Worm (Caenorhabditis elegans) whole organism, late embryonic: ENCODE measurements around the gene sre-34.

ENCODE experiments used
- K02D7.2 ChIP-seq: sonication (generic microtip); optimal IDR thresholded peaks from 2 replicates; lab custom pipeline; 2017; ENCODE audit warnings: mild to moderate bottlenecking, missing genetic modification characterization, missing compliant biosample characterization
- T23F11.4 ChIP-seq: fragments of 200-800 bp; sonication (Bioruptor generic); optimal IDR thresholded peaks from 2 replicates; lab custom pipeline; 2018; ENCODE audit warnings: mild to moderate bottlenecking, missing genetic modification characterization, missing compliant biosample characterization
- Y22D7AL.16 ChIP-seq: sonication (generic microtip); optimal IDR thresholded peaks from 2 replicates; lab custom pipeline; 2016; ENCODE audit warnings: missing genetic modification characterization, missing compliant biosample characterization
- ama-1 ChIP-seq: fragments of 150-350 bp; optimal IDR thresholded peaks from 2 replicates; lab custom pipeline; 2014
- ceh-18 ChIP-seq: sonication (generic microtip); optimal IDR thresholded peaks from 2 replicates; lab custom pipeline; 2016; ENCODE audit warnings: missing genetic modification characterization, missing compliant biosample characterization
- ceh-22 ChIP-seq: sonication (generic microtip); optimal IDR thresholded peaks from 2 replicates; lab custom pipeline; 2017; ENCODE audit warnings: missing biosample characterization, missing genetic modification characterization
- ceh-24 ChIP-seq: sonication (generic microtip); optimal IDR thresholded peaks from 2 replicates; lab custom pipeline; 2016; ENCODE audit warnings: mild to moderate bottlenecking, missing genetic modification characterization, missing compliant biosample characterization
- ceh-30 ChIP-seq: fragments of 150-350 bp; optimal IDR thresholded peaks from 2 replicates; lab custom pipeline; 2014; ENCODE audit warnings: missing biosample characterization, missing genetic modification characterization
- ceh-31 ChIP-seq: sonication (generic microtip); optimal IDR thresholded peaks from 2 replicates; lab custom pipeline; 2016; ENCODE audit warnings: missing genetic modification characterization, missing compliant biosample characterization
- ceh-34 ChIP-seq: sonication (generic microtip); optimal IDR thresholded peaks from 2 replicates; lab custom pipeline; 2016; ENCODE audit warnings: mild to moderate bottlenecking, missing genetic modification characterization, missing compliant biosample characterization
- ceh-48 ChIP-seq: sonication (generic microtip); optimal IDR thresholded peaks from 2 replicates; lab custom pipeline; 2016; ENCODE audit warnings: missing genetic modification characterization, inconsistent platforms, missing compliant biosample characterization
- ceh-9 ChIP-seq: sonication (generic microtip); optimal IDR thresholded peaks from 2 replicates; lab custom pipeline; 2016; ENCODE audit warnings: mild to moderate bottlenecking, missing genetic modification characterization, inconsistent platforms, missing compliant biosample characterization
- che-1 ChIP-seq: sonication (generic microtip); optimal IDR thresholded peaks from 2 replicates; lab custom pipeline; 2016; ENCODE audit warnings: mild to moderate bottlenecking, missing genetic modification characterization, missing compliant biosample characterization
- dmd-4 ChIP-seq: sonication (generic microtip); optimal IDR thresholded peaks from 2 replicates; lab custom pipeline; 2016; ENCODE audit warnings: borderline replicate concordance, missing genetic modification characterization, missing compliant biosample characterization
- ets-4 ChIP-seq: sonication (generic microtip); optimal IDR thresholded peaks from 2 replicates; lab custom pipeline; 2016; ENCODE audit warnings: missing genetic modification characterization, missing compliant biosample characterization
- eyg-1 ChIP-seq: sonication (generic microtip); optimal IDR thresholded peaks from 2 replicates; lab custom pipeline; 2016; ENCODE audit warnings: missing genotype, missing genetic modification characterization, missing compliant biosample characterization
- fkh-6 ChIP-seq: sonication (generic microtip); optimal IDR thresholded peaks from 2 replicates; lab custom pipeline; 2016; ENCODE audit warnings: missing genetic modification characterization, missing compliant biosample characterization
- hlh-8 ChIP-seq: sonication (generic microtip); optimal IDR thresholded peaks from 2 replicates; lab custom pipeline; 2016; ENCODE audit warnings: missing genotype, missing genetic modification characterization, missing compliant biosample characterization
- mec-3 ChIP-seq: sonication (generic microtip); optimal IDR thresholded peaks from 2 replicates; lab custom pipeline; 2016; ENCODE audit warnings: borderline replicate concordance, missing genetic modification characterization, missing compliant biosample characterization
- nfya-1 ChIP-seq: sonication (generic microtip); optimal IDR thresholded peaks from 2 replicates; lab custom pipeline; 2017; ENCODE audit warnings: missing genetic modification characterization, mild to moderate bottlenecking, missing compliant biosample characterization, antibody characterized with exemption, moderate library complexity
- nhr-11 ChIP-seq: fragments of 150-350 bp; optimal IDR thresholded peaks from 2 replicates; lab custom pipeline; 2014; ENCODE audit warnings: missing biosample characterization, missing genetic modification characterization
- nhr-232 ChIP-seq: sonication (generic microtip); optimal IDR thresholded peaks from 2 replicates; lab custom pipeline; 2016; ENCODE audit warnings: missing genetic modification characterization, missing compliant biosample characterization
- odd-2 ChIP-seq: sonication (generic microtip); optimal IDR thresholded peaks from 2 replicates; lab custom pipeline; 2017; ENCODE audit warnings: antibody characterized with exemption, mild to moderate bottlenecking, missing genetic modification characterization, missing compliant biosample characterization
- pag-3 ChIP-seq: sonication (generic microtip); optimal IDR thresholded peaks from 2 replicates; lab custom pipeline; 2016; ENCODE audit warnings: missing compliant biosample characterization, missing genetic modification characterization, borderline replicate concordance
- pax-1 ChIP-seq: fragments of 150-350 bp; optimal IDR thresholded peaks from 2 replicates; lab custom pipeline; 2014; ENCODE audit warnings: missing biosample characterization, missing genetic modification characterization
- pha-2 ChIP-seq: sonication (generic microtip); optimal IDR thresholded peaks from 2 replicates; lab custom pipeline; 2017; ENCODE audit warnings: mild to moderate bottlenecking, missing genetic modification characterization, missing compliant biosample characterization
- pqm-1 ChIP-seq: sonication (generic microtip); optimal IDR thresholded peaks from 2 replicates; lab custom pipeline; 2016; ENCODE audit warnings: missing genetic modification characterization, missing compliant biosample characterization
- pros-1 ChIP-seq: fragments of 150-350 bp; optimal IDR thresholded peaks from 2 replicates; lab custom pipeline; 2014; ENCODE audit warnings: missing biosample characterization, missing genetic modification reagents, missing genetic modification characterization
- ref-2 ChIP-seq: sonication (generic microtip); optimal IDR thresholded peaks from 2 replicates; lab custom pipeline; 2016; ENCODE audit warnings: missing genetic modification characterization, missing compliant biosample characterization
- rnt-1 ChIP-seq: sonication (generic microtip); optimal IDR thresholded peaks from 2 replicates; lab custom pipeline; 2016; ENCODE audit warnings: missing genetic modification characterization, missing compliant biosample characterization
- sox-4 ChIP-seq: sonication (generic microtip); optimal IDR thresholded peaks from 2 replicates; lab custom pipeline; 2017; ENCODE audit warnings: mild to moderate bottlenecking, missing genetic modification characterization, inconsistent platforms, missing compliant biosample characterization
- syd-9 ChIP-seq: sonication (generic microtip); optimal IDR thresholded peaks from 2 replicates; lab custom pipeline; 2016; ENCODE audit warnings: mild to moderate bottlenecking, missing genetic modification characterization, moderate library complexity, missing compliant biosample characterization
- tbx-7 ChIP-seq: sonication (generic microtip); optimal IDR thresholded peaks from 2 replicates; lab custom pipeline; 2016; ENCODE audit warnings: missing genotype, missing genetic modification characterization, missing compliant biosample characterization
- ttx-3 ChIP-seq: sonication (generic microtip); optimal IDR thresholded peaks from 2 replicates; lab custom pipeline; 2016; ENCODE audit warnings: missing genetic modification reagents, missing genetic modification characterization, missing compliant biosample characterization
- unc-42 ChIP-seq: sonication (generic microtip); optimal IDR thresholded peaks from 2 replicates; lab custom pipeline; 2016; ENCODE audit warnings: missing genotype, missing genetic modification characterization, missing compliant biosample characterization
- unc-55 ChIP-seq: sonication (generic microtip); optimal IDR thresholded peaks from 2 replicates; lab custom pipeline; 2017; ENCODE audit warnings: missing biosample characterization, missing genetic modification reagents, missing genetic modification characterization
- unc-86 ChIP-seq: sonication (generic microtip); optimal IDR thresholded peaks from 2 replicates; lab custom pipeline; 2016; ENCODE audit warnings: missing genetic modification characterization, missing compliant biosample characterization

Gene sre-34

DNA sequence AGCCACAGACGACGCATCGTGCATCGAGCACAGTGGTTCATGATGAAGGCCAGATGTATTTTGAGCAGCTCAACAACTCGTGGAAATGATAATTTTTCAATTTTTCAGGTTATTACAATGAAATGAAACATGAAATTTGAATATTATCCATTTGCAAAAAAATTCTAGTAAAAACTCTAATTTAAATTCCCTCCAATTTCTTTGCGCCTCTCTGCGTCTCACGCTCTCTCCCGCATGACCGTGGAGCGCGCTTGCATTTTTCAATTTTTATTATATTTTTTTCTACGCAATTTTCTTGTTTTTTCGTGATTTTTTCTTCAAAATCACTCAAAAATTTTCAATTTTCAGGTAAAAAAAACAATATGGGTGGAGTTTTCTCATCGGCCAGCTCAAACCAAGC lies 9.5 kb downstream of the sre-34 start, which contains the start of gene tag-281:
Gene tag-281, plus strand, starts transcription at position 340 of the 400 bp plus-strand sequence.
- peak; percentile 15 for TF ChIP-seq ceh-31 (tag; lab: Kevin White, UChicago)
- peak; percentile 47 for TF ChIP-seq unc-42 (tag; lab: Kevin White, UChicago)
- TF ChIP-seq pha-2 (tag; lab: Kevin White, UChicago), result no peak
- TF ChIP-seq nfya-1, result peak; percentile 68
- TF ChIP-seq hlh-8, result no peak
- no peak for TF ChIP-seq dmd-4 (tag; lab: Kevin White, UChicago)
- no peak for TF ChIP-seq ref-2
- TF ChIP-seq ceh-34, result peak; percentile 12
- peak; percentile 6 for TF ChIP-seq pax-1
- no peak for TF ChIP-seq rnt-1
- peak; percentile 21 for TF ChIP-seq unc-86 (tag; lab: Kevin White, UChicago)
- peak; percentile 25 for TF ChIP-seq ceh-18 (tag; lab: Kevin White, UChicago)
- TF ChIP-seq ceh-48 (tag; lab: Kevin White, UChicago), result peak; percentile 3
- no peak for TF ChIP-seq nhr-11 (tag; lab: Kevin White, UChicago)

DNA sequence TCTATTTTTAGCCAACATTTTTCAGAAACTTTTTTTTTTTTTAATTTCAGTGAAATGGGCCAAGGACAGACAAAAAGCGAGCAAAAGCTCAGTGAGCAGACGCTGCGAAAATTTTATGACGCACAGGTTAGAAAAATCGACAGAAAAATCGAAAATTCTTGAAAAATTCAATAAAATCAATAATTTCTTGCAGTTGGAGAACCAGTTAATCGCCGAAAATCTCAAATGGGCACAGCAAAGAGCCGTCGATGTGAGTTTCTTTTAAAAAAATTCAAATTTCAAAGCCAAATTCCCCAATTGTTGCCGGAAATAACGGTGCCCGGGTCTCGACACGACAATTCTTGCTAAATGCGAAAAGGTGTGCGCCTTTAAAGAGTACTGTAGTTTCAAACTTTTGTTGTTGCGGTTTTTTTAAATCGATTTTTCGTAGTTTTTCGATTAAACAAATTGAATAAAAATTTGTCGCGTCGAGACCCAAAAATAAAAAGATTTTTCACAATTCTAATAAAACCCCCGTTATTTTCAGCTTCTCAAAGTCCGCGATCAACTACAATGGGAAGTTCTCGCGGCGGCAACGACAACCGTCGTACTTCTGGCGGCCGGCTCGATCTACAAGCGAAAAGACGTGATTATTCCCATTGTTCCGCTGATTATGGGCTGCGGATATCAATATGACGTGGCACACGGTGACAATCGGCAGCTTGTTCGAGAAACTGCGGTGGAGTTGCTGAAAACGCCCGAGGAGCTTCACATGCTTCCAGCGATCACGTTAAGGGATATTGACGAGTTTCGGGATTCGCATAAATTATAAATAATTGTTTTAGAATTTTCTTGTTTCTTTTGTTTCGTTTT lies 10.9 kb downstream of the sre-34 start, which contains the start of gene tag-280:
Gene tag-280, plus strand, starts transcription at position 51 of the 852 bp plus-strand sequence.
- TF ChIP-seq ceh-18 (tag; lab: Kevin White, UChicago) (no peak), K02D7.2 (no peak), nhr-232 (no peak), fkh-6 (no peak), unc-86 (tag; lab: Kevin White, UChicago) (no peak), che-1 (tag; lab: Kevin White, UChicago) (no peak), ttx-3 (tag; lab: Kevin White, UChicago) (no peak), ceh-24 (tag; lab: Kevin White, UChicago) (no peak), ceh-30 (tag; lab: Kevin White, UChicago) (no peak), ceh-22 (no peak), unc-55 (no peak), ets-4 (tag; lab: Kevin White, UChicago) (no peak), odd-2 (tag; lab: Kevin White, UChicago) (no peak)

DNA sequence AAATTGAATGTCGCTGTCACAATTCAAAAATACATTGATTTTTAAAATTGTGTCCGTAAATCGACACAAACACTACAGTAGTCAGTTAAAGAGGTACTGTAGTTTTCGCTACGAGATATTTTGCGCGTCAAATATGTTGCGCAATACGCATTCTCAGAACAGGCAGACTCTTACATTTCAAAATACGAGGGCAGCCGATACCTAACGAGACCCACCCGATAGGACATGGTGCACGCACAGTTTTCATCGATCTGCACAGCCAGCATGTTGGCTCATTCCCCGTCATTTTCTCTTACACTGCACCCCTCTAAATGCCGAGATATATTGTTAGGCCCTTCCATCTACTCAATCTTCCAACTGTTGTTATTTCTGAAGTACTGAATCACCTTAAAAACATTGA lies 12.3 kb downstream of the sre-34 start, which contains the start of gene F15A4.2:
Gene F15A4.2, plus strand, starts transcription at position 301 of the 400 bp plus-strand sequence.
- TF ChIP-seq pag-3 (tag; lab: Kevin White, UChicago) (no peak), ceh-34 (no peak), tbx-7 (no peak), pqm-1 (no peak), ceh-9 (tag; lab: Kevin White, UChicago) (no peak), T23F11.4 (GFP tag; lab: Kevin White, UChicago) (no peak), syd-9 (no peak), pros-1 (no peak), ama-1 (lab: Kevin White, UChicago) (no peak), mec-3 (tag; lab: Kevin White, UChicago) (no peak), sox-4 (tag; lab: Kevin White, UChicago) (no peak), ceh-30 (tag; lab: Kevin White, UChicago) (no peak), nfya-1 (no peak), eyg-1 (tag; lab: Kevin White, UChicago) (no peak), Y22D7AL.16 (tag; lab: Kevin White, UChicago) (no peak), ceh-22 (no peak)

DNA sequence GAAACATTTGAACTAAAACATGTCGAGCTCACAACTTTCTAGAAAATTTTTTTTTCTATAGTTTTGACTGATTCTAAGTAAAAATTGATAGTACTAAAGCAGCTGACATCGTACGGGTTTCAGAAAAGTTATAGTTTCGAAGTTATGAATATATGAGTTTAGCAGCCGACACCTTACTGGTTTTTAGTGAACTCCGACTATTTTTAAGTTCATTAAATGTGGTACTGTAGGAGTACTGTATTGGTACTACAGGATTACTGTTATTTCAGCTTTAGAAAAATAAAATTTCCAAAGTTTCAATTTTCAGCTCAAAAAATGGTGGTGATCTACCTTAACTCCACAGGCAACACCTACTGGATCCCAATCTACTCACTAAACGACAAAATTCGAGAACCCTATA lies 15.6 kb downstream of the sre-34 start, which contains the start of gene sre-37:
Gene sre-37, plus strand, starts transcription at position 301 of the 400 bp plus-strand sequence.
- no peak for TF ChIP-seq tbx-7
- TF ChIP-seq, all 69 proteins: peak for 0
